Worm (Caenorhabditis elegans): Measurements from ENCODE around the gene K07H8.2.

- no peak for TF ChIP-seq ceh-36 (tag; optimal IDR thresholded peaks at IDR 0.05)
- TF ChIP-seq B0310.2 (tag; optimal IDR thresholded peaks at IDR 0.05), result no peak
Measured at ce11 chrIV:8318799-8319198, 27.5 kb downstream of the K07H8.2 start.
